Fruit fly (Drosophila melanogaster) S2 (cell line): ENCODE results near the gene Gmap.

Experiments used
- CG8478 ChIP-seq: fragments of >200 bp; optimal IDR thresholded peaks from 2 replicates; lab custom pipeline; 2018
- CTCF ChIP-seq, 2 experiments: fragments of >200 bp; optimal IDR thresholded peaks; 2 replicates each; lab custom pipeline; 2018

The Gmap gene

DNA sequence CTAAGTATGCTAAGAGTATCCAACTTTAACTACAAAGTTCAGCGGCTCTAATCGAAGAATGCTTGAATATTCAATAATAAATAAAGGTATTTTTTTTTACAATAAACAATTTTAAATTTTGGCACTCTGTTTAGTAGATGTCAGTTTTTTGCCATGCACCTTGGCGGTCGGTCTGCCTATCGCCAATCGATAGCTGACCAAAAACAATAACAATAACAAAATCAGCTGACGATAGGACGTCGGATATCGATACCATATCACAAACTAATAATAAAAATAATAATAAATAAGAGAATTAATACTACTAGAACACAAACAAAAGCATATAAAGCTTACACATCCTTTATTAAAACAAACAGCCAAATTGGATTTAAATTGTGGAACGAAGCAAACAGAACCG is at the start of gene Gmap:
Gene Gmap, plus strand, starts transcription at position 241 of the 400 bp plus-strand sequence.
- TF ChIP-seq CTCF (optimal IDR thresholded peaks at IDR 0.05; lab: Kevin White, UChicago): no peak
- TF ChIP-seq CG8478: no peak

dm6 chrX:15441245-15441644 is 45.5 kb upstream of the Gmap start, which contains the start of gene Cngl:
TSS of gene Cngl (minus strand) at chrX:15441252.
- TF ChIP-seq CG8478 (no peak), CTCF (optimal IDR thresholded peaks at IDR 0.05; lab: Kevin White, UChicago) (no peak)

dm6 chrX:15443502-15443901 is 43.2 kb upstream of the Gmap start:
- TF ChIP-seq CTCF (optimal IDR thresholded peaks at IDR 0.05; lab: Kevin White, UChicago) (no peak), CG8478 (no peak)

- TF ChIP-seq CG8478: no peak
Observed at dm6 chrX:15448136-15448535, 38.6 kb upstream of the Gmap start.

dm6 chrX:15448809-15449208 is 37.9 kb upstream of the Gmap start:
- TF ChIP-seq CTCF (optimal IDR thresholded peaks at IDR 0.05; lab: Kevin White, UChicago) (no peak), CG8478 (no peak)

DNA sequence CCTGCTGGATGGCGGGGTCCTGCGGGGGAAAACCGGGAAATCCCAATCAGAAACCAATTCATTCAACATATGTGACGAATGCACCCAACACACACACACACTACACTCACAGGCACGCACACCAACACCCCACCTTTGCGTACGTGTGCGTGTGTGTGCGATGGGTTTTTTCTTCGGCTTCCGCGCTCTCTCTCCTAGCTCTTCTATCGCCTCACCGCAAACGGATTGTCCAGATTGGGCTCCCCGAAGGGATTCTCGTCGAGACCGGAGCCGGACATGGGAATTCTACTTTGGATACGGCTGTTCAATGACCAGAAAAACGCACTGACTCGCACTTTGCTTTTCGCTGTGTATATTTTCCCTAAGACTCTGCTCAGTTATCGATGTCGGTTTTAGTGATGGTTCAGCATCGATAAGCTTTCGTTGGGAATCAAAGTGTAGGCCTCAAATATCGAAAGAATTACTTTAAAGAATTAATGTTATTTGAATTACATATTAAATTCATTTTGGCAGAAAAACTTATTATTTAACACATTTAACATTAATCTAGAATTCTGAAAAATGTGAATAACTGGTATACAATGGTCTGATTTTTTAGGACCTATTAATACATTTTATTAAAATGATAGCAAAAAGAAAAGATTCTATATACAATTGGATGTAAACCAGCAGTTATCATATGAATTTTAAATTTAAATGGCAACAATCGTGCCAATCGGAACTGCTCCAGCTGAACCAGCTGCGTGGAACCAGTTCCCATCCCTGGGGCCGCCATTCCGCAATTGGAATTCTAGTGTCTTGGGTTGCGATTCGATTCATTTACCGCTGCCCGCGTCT is 37.0 kb upstream of the Gmap start, which contains the start of the genes Scamp and Ahcy:
Gene Scamp, minus strand, starts transcription at position 394 of the 837 bp plus-strand sequence.
Gene Ahcy, plus strand, starts transcription at position 772 of the 837 bp plus-strand sequence.
- TF ChIP-seq CTCF (optimal IDR thresholded peaks at IDR 0.05; lab: Kevin White, UChicago): no peak
- TF ChIP-seq CG8478: no peak

DNA sequence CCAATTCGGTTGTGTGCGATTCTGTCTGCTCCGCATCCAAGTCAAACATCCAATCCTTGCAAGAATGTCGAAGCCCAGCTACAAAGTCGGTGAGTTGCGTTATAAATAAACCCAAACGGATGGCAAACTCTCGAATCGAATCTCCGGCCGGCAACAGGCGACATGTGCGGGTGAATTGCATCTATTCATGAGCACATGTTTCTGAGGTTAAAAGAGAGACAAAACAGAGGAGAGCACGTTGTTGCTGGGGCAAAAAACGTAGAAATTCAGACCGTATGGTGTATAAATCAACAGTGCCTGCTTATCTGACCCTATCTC is 36.4 kb upstream of the Gmap start:
- TF ChIP-seq CTCF (optimal IDR thresholded peaks at IDR 0.05; lab: Kevin White, UChicago) (no peak), CG8478 (no peak)

- TF ChIP-seq CG8478: no peak
Observed at dm6 chrX:15453121-15453520, 33.6 kb upstream of the Gmap start, which contains the start of gene CG11655. TSS of gene CG11655 (plus strand) at chrX:15453471.

- TF ChIP-seq CTCF (optimal IDR thresholded peaks at IDR 0.05; lab: Kevin White, UChicago) (peak in 1 of 2 experiments; percentile 23), CG8478 (no peak)
Observed at dm6 chrX:15462436-15462857, 24.3 kb upstream of the Gmap start, which contains the start of the genes shtd, CG6294 and CG6299. TSS of gene shtd (minus strand) at chrX:15462441. TSS of gene CG6294 (plus strand) at chrX:15462722. TSS of gene CG6299 (plus strand) at chrX:15462722.

DNA sequence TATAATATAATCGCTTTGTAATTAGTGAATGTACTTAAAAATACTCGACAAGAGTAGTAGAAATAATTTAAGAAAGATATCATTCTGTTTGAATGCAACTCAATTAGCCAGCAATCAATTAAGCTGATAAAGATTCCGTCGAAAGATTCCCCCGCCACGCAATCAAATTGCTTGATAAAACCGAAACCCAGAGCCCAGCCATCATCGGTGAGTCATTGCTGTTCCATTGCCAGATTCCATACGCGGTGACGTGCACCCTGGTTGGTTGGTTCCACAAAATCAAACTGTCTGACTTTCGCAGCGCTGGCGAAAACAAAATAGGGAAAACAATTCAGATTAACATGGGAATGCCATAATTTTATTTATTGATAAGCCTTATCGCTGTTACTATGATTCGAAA is 22.2 kb upstream of the Gmap start:
- TF ChIP-seq CTCF (optimal IDR thresholded peaks at IDR 0.05; lab: Kevin White, UChicago) (no peak), CG8478 (no peak)

DNA sequence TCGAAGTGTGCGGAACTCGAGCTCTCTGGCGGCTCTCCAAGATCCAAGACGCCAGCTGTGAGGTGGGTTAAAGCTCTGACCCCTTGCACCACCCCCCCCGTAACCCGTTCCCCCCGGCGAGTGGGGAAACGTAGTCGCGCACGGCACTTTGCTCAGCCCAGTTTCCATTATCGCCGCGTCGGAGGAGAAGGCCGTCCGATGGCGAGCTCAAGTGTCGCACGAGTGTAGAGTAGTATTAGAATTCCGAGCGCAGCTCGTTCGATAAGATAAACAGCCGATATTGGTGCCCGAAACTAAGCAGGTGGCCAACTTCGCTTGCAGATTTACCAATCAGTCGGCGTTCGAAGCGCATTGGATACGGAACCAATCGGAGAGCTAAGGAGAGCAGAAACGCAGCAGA is 21.3 kb upstream of the Gmap start:
- TF ChIP-seq CTCF (optimal IDR thresholded peaks at IDR 0.05; lab: Kevin White, UChicago): no peak
- TF ChIP-seq CG8478: no peak

DNA sequence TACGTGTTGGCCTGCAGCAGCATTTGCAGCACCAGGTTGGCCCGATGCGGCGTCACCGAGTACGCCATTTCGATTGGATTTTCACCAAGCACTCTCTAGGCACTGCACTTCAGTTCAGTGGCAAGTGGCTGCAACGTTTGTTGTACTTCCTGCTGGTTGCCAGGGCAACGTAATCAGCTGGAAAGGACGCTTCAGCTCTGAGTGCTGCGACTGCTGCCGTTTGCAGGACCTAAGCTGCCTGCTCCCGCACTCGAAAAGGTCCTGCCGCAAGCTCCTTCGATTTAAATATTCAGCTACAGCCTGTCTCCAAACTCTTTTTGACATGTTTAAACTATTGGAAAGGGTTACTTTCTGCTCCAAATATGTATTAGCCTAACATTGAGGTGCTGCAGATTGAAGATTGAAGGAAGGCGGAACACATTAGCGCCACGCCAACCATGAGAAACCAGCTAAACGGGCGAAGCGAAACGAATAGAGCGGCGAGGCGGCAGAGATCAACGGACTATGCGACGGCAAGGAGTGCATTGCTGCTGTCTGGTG is 19.2 kb upstream of the Gmap start, which contains the start of the genes CG15642 and CG15641:
Gene CG15642, minus strand, starts transcription at position 356 of the 540 bp plus-strand sequence.
Gene CG15641, plus strand, starts transcription at position 490 of the 540 bp plus-strand sequence.
- TF ChIP-seq CTCF (optimal IDR thresholded peaks at IDR 0.05; lab: Kevin White, UChicago) (no peak), CG8478 (no peak)

DNA sequence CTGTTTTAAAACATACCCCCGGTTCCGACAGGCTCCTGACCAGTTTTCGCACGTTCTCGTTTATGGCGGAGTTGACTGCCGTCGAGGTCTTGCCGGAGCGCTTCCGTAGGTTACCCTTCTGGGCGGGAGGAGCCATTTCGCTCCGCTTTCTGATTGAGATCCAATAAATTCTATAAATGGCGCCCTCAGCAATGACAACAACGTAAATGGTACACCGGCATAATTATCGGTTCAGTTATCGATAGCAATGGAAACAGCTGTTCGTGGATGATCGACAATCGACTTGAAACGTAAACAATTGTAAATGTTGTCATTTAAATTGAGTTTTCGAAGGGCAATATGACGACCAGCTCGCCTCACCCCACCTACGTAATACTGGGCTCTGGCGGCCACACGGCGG is 14.8 kb upstream of the Gmap start, which contains the start of the genes Grip128 and Alg14:
Gene Grip128, minus strand, starts transcription at position 216 of the 400 bp plus-strand sequence.
Gene Alg14, plus strand, starts transcription at position 261 of the 400 bp plus-strand sequence.
- TF ChIP-seq CG8478 (no peak), CTCF (optimal IDR thresholded peaks at IDR 0.05; lab: Kevin White, UChicago) (no peak)

DNA sequence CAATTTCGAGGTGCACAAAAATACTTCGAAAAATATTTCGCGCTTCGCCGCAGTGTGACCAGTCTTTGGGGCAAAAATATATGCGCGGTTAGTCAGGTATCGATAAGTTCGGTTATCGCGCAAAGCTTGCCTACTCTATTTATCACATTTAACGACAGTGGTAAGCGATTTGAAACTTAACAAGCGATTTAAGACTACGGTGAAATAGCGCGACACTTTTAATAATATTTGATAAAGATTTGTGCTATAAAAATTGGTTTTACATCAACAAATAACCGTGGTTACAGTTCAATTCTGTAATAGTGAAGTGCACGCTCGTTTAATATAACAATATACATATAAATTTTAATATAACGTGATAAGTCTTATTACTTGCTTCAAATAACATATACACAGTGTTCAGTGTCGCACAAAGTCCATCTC is 11.3 kb upstream of the Gmap start, which contains the start of gene mh:
Gene mh, minus strand, starts transcription at position 34 of the 423 bp plus-strand sequence.
- TF ChIP-seq CTCF (optimal IDR thresholded peaks at IDR 0.05; lab: Kevin White, UChicago) (no peak), CG8478 (no peak)

dm6 chrX:15475791-15476190 is 10.9 kb upstream of the Gmap start, which contains the start of gene CG6324:
TSS of gene CG6324 (plus strand) at chrX:15476091.
- no peak for TF ChIP-seq CTCF (optimal IDR thresholded peaks at IDR 0.05; lab: Kevin White, UChicago)
- no peak for TF ChIP-seq CG8478

dm6 chrX:15482236-15482660 is 4.5 kb upstream of the Gmap start, which contains the start of gene CG6340:
TSS of gene CG6340 (plus strand) at chrX:15482374.
- TF ChIP-seq CTCF (optimal IDR thresholded peaks at IDR 0.05; lab: Kevin White, UChicago) (no peak), CG8478 (no peak)
